Fruit fly (Drosophila melanogaster): ENCODE results near the gene CG14273.

- TF ChIP-seq Myc (optimal IDR thresholded peaks at IDR 0.05) (no peak), h (optimal IDR thresholded peaks at IDR 0.05) (no peak), Sin3A (optimal IDR thresholded peaks at IDR 0.05) (no peak), insv (optimal IDR thresholded peaks at IDR 0.05) (no peak)
These were observed 2.0 kb downstream of the CG14273 start for dm6 chr2L:8344536-8344935.
